Fruit fly (Drosophila melanogaster): Measurements from ENCODE around the gene CG45045.
A peak's percentile ranks its signal among the peaks of the same experiment; 100 is the strongest.

- TF ChIP-seq kay (GFP tag; ENCODE audit: borderline replicate concordance) (no peak), CG7101 (tag; optimal IDR thresholded peaks at IDR 0.05) (no peak), CG1620 (GFP tag; optimal IDR thresholded peaks at IDR 0.05) (no peak), Clk (GFP tag; optimal IDR thresholded peaks at IDR 0.05) (no peak), Mnt (GFP tag; optimal IDR thresholded peaks at IDR 0.05) (no peak), CG11617 (GFP tag; optimal IDR thresholded peaks at IDR 0.05) (no peak), CG5204 (GFP tag; optimal IDR thresholded peaks at IDR 0.05) (no peak), bab1 (GFP tag; optimal IDR thresholded peaks at IDR 0.05) (peak; percentile 26), CG14711 (tag; optimal IDR thresholded peaks at IDR 0.05) (no peak), CG33017 (tag; optimal IDR thresholded peaks at IDR 0.05) (no peak)
Observed at dm6 chr3R:17622062-17622766, 45.2 kb upstream of the CG45045 start, which contains the start of gene CG14323.
